Fruit fly (Drosophila melanogaster) whole organism: ENCODE results near the gene D19A.

Experiments used
- CG8478 ChIP-seq: fragments of >200 bp; optimal IDR thresholded peaks from 2 replicates; lab custom pipeline; 2018; ENCODE audit warnings: inconsistent platforms
- Dll ChIP-seq: fragments of >200 bp; optimal IDR thresholded peaks from 2 replicates; lab custom pipeline; 2017
- psq ChIP-seq: fragments of >200 bp; optimal IDR thresholded peaks from 2 replicates; lab custom pipeline; 2017
- usp ChIP-seq: fragments of >200 bp; optimal IDR thresholded peaks from 2 replicates; lab custom pipeline; 2017; ENCODE audit warnings: missing biosample characterization, missing genetic modification characterization, mixed read lengths

DNA sequence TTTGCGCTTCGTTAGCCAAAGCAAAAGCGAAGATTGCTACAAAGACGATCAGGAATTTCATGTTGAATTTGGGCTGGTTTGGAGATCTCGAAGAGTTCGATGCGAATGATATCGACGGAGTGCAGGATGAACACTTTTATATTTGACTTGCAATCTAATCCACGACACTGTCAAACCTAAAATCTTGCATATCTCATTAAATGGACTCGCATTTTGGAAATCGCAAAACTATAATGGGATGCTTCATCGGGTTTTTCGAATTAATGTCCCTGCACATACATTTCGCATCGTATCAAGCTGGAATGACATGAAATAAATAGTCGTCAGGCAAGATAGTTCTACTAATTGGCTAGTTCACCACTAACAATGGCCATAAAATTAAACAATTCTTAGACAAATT, 50.9 kb downstream of the D19A start, which contains the start of gene Lcp65Ae:
- no peak for TF ChIP-seq Dll (lab: Kevin White, UChicago)
- TF ChIP-seq CG8478 (lab: Kevin White, UChicago), result no peak
- TF ChIP-seq usp (GFP tag; lab: Kevin White, UChicago), result no peak
- TF ChIP-seq psq (lab: Kevin White, UChicago), result no peak
